Fruit fly (Drosophila melanogaster) whole organism, prepupa: ENCODE measurements around the gene Acp65Aa.
"Not testable (repeated sequence)": the region's sequence is repeated elsewhere in the genome, so short reads cannot be mapped to it uniquely, and the experiment has no call there.

Experiments
- Blimp-1 ChIP-seq: fragments of 200-800 bp; sonication (Bioruptor generic); optimal IDR thresholded peaks from 3 replicates; lab custom pipeline; 2017; ENCODE audit warnings: missing biosample characterization, missing genetic modification characterization, mild to moderate bottlenecking, moderate library complexity, missing genetic modification reagents
- CG6808 ChIP-seq: fragments of 200-800 bp; sonication (Bioruptor generic); optimal IDR thresholded peaks from 3 replicates; lab custom pipeline; 2017; ENCODE audit warnings: missing biosample characterization, missing genetic modification characterization, mild to moderate bottlenecking, moderate library complexity, missing genetic modification reagents
- CG9139 ChIP-seq: fragments of 200-800 bp; sonication (Bioruptor generic); optimal IDR thresholded peaks from 3 replicates; lab custom pipeline; 2017; ENCODE audit warnings: missing biosample characterization, mild to moderate bottlenecking, missing genetic modification characterization
- Eip75B ChIP-seq: fragments of 200-800 bp; sonication (Bioruptor generic); optimal IDR thresholded peaks from 3 replicates; lab custom pipeline; 2016; ENCODE audit warnings: missing biosample characterization, missing genetic modification characterization
- Hr39 ChIP-seq: fragments of 200-800 bp; sonication (Bioruptor generic); optimal IDR thresholded peaks from 2 replicates; lab custom pipeline; 2016; ENCODE audit warnings: missing biosample characterization, missing genetic modification characterization
- Smox ChIP-seq: fragments of 200-800 bp; sonication (Bioruptor generic); optimal IDR thresholded peaks from 3 replicates; lab custom pipeline; 2016; ENCODE audit warnings: missing biosample characterization, missing genetic modification characterization
- Sox102F ChIP-seq: fragments of 200-800 bp; sonication (Bioruptor generic); optimal IDR thresholded peaks from 2 replicates; lab custom pipeline; 2016; ENCODE audit warnings: missing biosample characterization, mild to moderate bottlenecking, missing genetic modification characterization
- dsx ChIP-seq: fragments of 200-800 bp; optimal IDR thresholded peaks from 3 replicates; lab custom pipeline; 2019; ENCODE audit warnings: missing biosample characterization, mild to moderate bottlenecking, missing genetic modification characterization, moderate library complexity; ENCODE audit not compliant: poor library complexity, severe bottlenecking
- eg ChIP-seq: fragments of 200-800 bp; sonication (Bioruptor generic); IDR thresholded peaks from 3 replicates; pipeline ENCODE4 v1.3.6; 2022; ENCODE audit warnings: missing biosample characterization, missing genetic modification characterization
- esn ChIP-seq: fragments of 200-800 bp; sonication (Bioruptor generic); optimal IDR thresholded peaks from 2 replicates; lab custom pipeline; 2016; ENCODE audit warnings: missing biosample characterization, mild to moderate bottlenecking, missing genetic modification characterization, moderate library complexity
- svp ChIP-seq: fragments of 200-800 bp; sonication (Bioruptor generic); peaks from one replicate; lab custom pipeline; 2016; ENCODE audit warnings: missing biosample characterization, missing genetic modification characterization

DNA sequence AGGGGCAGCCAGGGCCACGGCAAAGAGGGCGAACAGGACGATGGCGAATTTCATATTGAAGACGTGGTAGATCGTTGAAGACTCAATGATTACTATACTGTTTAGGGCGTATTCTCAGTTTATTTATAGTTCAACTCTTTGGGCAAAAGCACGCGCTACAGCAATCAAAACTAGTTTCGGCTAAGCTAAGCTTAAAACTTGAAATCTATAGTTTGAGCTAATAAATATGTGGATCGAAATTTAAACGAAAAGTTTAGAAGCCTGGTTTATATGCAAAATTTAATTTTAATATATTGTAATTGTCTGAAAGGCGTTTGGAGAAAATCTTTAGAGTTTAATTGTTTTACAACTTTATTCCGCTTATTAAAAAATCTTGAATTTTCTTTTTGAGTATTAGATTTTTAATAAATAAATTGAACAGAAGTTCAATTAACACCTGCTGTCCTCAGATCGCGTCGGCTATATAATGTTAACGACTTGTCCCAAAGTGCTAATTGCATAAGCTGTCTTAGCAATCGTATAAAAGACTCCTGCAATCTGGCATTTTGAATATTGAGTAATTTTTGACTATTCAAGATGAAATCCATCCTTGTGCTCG, 1.7 kb downstream of the Acp65Aa start, which contains the start of the genes Cpr65Ax2 and Lcp65Aa:
- not testable (repeated sequence) for TF ChIP-seq Smox; Hr39 (GFP tag; lab: Kevin White, UChicago); Blimp-1 (GFP tag; lab: Kevin White, UChicago); Eip75B (GFP tag; lab: Kevin White, UChicago); esn (GFP tag; lab: Kevin White, UChicago); eg (GFP tag; lab: Robert Waterston, UW); Sox102F (GFP tag; lab: Kevin White, UChicago); dsx (GFP tag; lab: Kevin White, UChicago); svp; CG6808 (GFP tag; lab: Kevin White, UChicago); CG9139
